Worm (Caenorhabditis elegans) whole organism, young adult: ENCODE results near the gene C03E10.3.
"Not testable (repeated sequence)": the region's sequence is repeated elsewhere in the genome, so short reads cannot be mapped to it uniquely, and the experiment has no call there.

Experiments
- B0261.1 ChIP-seq: sonication (generic microtip); optimal IDR thresholded peaks from 2 replicates; lab custom pipeline; 2016; ENCODE audit warnings: mild to moderate bottlenecking, missing genetic modification characterization, moderate library complexity, missing compliant biosample characterization
- B0336.3 ChIP-seq: fragments of 200-800 bp; sonication (Bioruptor generic); IDR thresholded peaks from 2 replicates; pipeline ENCODE4 v1.3.6; 2022; ENCODE audit warnings: missing genetic modification characterization, missing compliant biosample characterization
- C17E4.6 ChIP-seq: fragments of 200-800 bp; sonication (Bioruptor generic); IDR thresholded peaks from 2 replicates; pipeline ENCODE4 v1.3.6; 2022; ENCODE audit warnings: missing genetic modification reagents, missing genetic modification characterization, missing compliant biosample characterization
- F22D6.2 ChIP-seq: sonication (generic microtip); optimal IDR thresholded peaks from 2 replicates; lab custom pipeline; 2016; ENCODE audit warnings: mild to moderate bottlenecking, missing genetic modification characterization, missing compliant biosample characterization
- F33H1.4 ChIP-seq: fragments of 200-800 bp; sonication (Bioruptor generic); IDR thresholded peaks from 2 replicates; pipeline ENCODE4 v1.3.6; 2022; ENCODE audit warnings: missing genetic modification reagents, missing genetic modification characterization, missing compliant biosample characterization
- F39B2.1 ChIP-seq: fragments of 200-800 bp; sonication (Bioruptor generic); IDR thresholded peaks from 2 replicates; pipeline ENCODE4 v1.3.6; 2022; ENCODE audit warnings: missing genetic modification reagents, missing genetic modification characterization, missing compliant biosample characterization
- F49E8.2 ChIP-seq: sonication (generic microtip); optimal IDR thresholded peaks from 3 replicates; lab custom pipeline; 2017; ENCODE audit warnings: missing genetic modification characterization, mild to moderate bottlenecking, missing compliant biosample characterization, antibody characterized with exemption, moderate library complexity; ENCODE audit not compliant: insufficient read depth
- F52B5.7 ChIP-seq: sonication (generic microtip); optimal IDR thresholded peaks from 2 replicates; lab custom pipeline; 2016; ENCODE audit warnings: mild to moderate bottlenecking, missing genetic modification characterization, missing compliant biosample characterization
- F55B11.4 ChIP-seq: sonication (generic microtip); optimal IDR thresholded peaks from 2 replicates; lab custom pipeline; 2016; ENCODE audit warnings: missing compliant biosample characterization, missing genetic modification characterization, borderline replicate concordance; ENCODE audit not compliant: insufficient read depth
- K11D2.4 ChIP-seq: fragments of 200-800 bp; sonication (Bioruptor generic); IDR thresholded peaks from 2 replicates; pipeline ENCODE4 v1.3.6; 2022; ENCODE audit warnings: missing genetic modification reagents, missing genetic modification characterization, missing compliant biosample characterization
- Y67H2A.10 ChIP-seq: fragments of 200-800 bp; sonication (Bioruptor generic); conservative IDR thresholded peaks from 2 replicates; pipeline ENCODE4 v1.3.6; 2022; ENCODE audit warnings: missing genetic modification reagents, missing genetic modification characterization, missing compliant biosample characterization
- akir-1 ChIP-seq: fragments of 200-800 bp; sonication (Bioruptor generic); optimal IDR thresholded peaks from 2 replicates; lab custom pipeline; 2018; ENCODE audit warnings: mild to moderate bottlenecking, missing genetic modification characterization, moderate library complexity, missing compliant biosample characterization
- aptf-2 ChIP-seq: fragments of 200-800 bp; sonication (Bioruptor generic); conservative IDR thresholded peaks from 2 replicates; pipeline ENCODE4 v1.3.6; 2022; ENCODE audit warnings: missing genetic modification reagents, missing genetic modification characterization, missing compliant biosample characterization
- atf-7 ChIP-seq: sonication (generic microtip); optimal IDR thresholded peaks from 2 replicates; lab custom pipeline; 2017; ENCODE audit warnings: mild to moderate bottlenecking, missing genetic modification characterization, missing compliant biosample characterization
- attf-6 ChIP-seq: fragments of 200-800 bp; sonication (Bioruptor generic); IDR thresholded peaks from 2 replicates; pipeline ENCODE4 v1.3.6; 2022; ENCODE audit warnings: missing genetic modification reagents, missing genetic modification characterization, missing compliant biosample characterization
- cebp-1 ChIP-seq, 2 experiments: fragments of 200-800 bp in 1 of 2; sonication (Bioruptor generic) in 1 of 2; sonication (generic microtip) in 1 of 2; IDR thresholded peaks in 1 of 2; optimal IDR thresholded peaks in 1 of 2; 2 replicates each; pipeline versions ENCODE4 v1.3.6 to Lab custom; 2017 to 2022; ENCODE audit warnings: missing compliant biosample characterization in 2 of 2, missing genetic modification characterization in 2 of 2, mild to moderate bottlenecking in 1 of 2, missing genetic modification reagents in 1 of 2, moderate library complexity in 1 of 2
- cebp-2 ChIP-seq: fragments of 200-800 bp; sonication (Bioruptor generic); IDR thresholded peaks from 2 replicates; pipeline ENCODE4 v1.3.6; 2022; ENCODE audit warnings: missing genetic modification characterization, missing compliant biosample characterization
- ceh-40 ChIP-seq: fragments of 200-800 bp; sonication (Bioruptor generic); IDR thresholded peaks from 2 replicates; pipeline ENCODE4 v1.3.6; 2022; ENCODE audit warnings: missing genetic modification characterization, missing compliant biosample characterization
- dox-1 ChIP-seq: fragments of 200-800 bp; sonication (Bioruptor generic); IDR thresholded peaks from 2 replicates; pipeline ENCODE4 v1.3.6; 2022; ENCODE audit warnings: missing genetic modification reagents, missing genetic modification characterization, missing compliant biosample characterization
- ekl-4 ChIP-seq: fragments of 200-800 bp; sonication (Bioruptor generic); IDR thresholded peaks from 2 replicates; pipeline ENCODE4 v1.3.6; 2022; ENCODE audit warnings: missing genetic modification reagents, missing genetic modification characterization, missing compliant biosample characterization
- fkh-3 ChIP-seq: sonication (generic microtip); optimal IDR thresholded peaks from 2 replicates; lab custom pipeline; 2016; ENCODE audit warnings: mild to moderate bottlenecking, missing genetic modification characterization, missing compliant biosample characterization
- gei-17 ChIP-seq: fragments of 200-800 bp; sonication (Bioruptor generic); optimal IDR thresholded peaks from 2 replicates; lab custom pipeline; 2018; ENCODE audit warnings: mild to moderate bottlenecking, missing genetic modification characterization, missing compliant biosample characterization
- hrde-1 ChIP-seq: sonication (generic microtip); optimal IDR thresholded peaks from 2 replicates; lab custom pipeline; 2016; ENCODE audit warnings: missing genetic modification characterization, mild to moderate bottlenecking, missing compliant biosample characterization, moderate library complexity, missing genotype, missing genetic modification reagents, borderline replicate concordance
- let-526 ChIP-seq: fragments of 200-800 bp; sonication (Bioruptor generic); IDR thresholded peaks from 2 replicates; pipeline ENCODE4 v1.3.6; 2022; ENCODE audit warnings: missing genetic modification reagents, missing genetic modification characterization, missing compliant biosample characterization
- lin-26 ChIP-seq: fragments of 200-800 bp; sonication (Bioruptor generic); IDR thresholded peaks from 2 replicates; pipeline ENCODE4 v1.3.6; 2022; ENCODE audit warnings: missing genetic modification reagents, missing genetic modification characterization, missing compliant biosample characterization
- lin-35 ChIP-seq, 3 experiments: fragments of 150-350 bp in 2 of 3; sonication (generic microtip) in 1 of 3; optimal IDR thresholded peaks; 2 replicates each; lab custom pipeline; 2014 to 2018; ENCODE audit warnings: missing biosample characterization in 3 of 3, missing genetic modification characterization in 3 of 3, missing genetic modification reagents in 3 of 3
- lin-54 ChIP-seq: fragments of 200-800 bp; sonication (Bioruptor generic); optimal IDR thresholded peaks from 2 replicates; lab custom pipeline; 2018; ENCODE audit warnings: mild to moderate bottlenecking, missing genetic modification characterization, missing compliant biosample characterization
- madf-6 ChIP-seq: fragments of 200-800 bp; sonication (Bioruptor generic); IDR thresholded peaks from 2 replicates; pipeline ENCODE4 v1.3.6; 2022; ENCODE audit warnings: missing genetic modification reagents, missing genetic modification characterization, missing compliant biosample characterization
- madf-8 ChIP-seq: fragments of 200-800 bp; sonication (Bioruptor generic); conservative IDR thresholded peaks from 2 replicates; pipeline ENCODE4 v1.3.6; 2022; ENCODE audit warnings: missing genetic modification reagents, missing genetic modification characterization, missing compliant biosample characterization
- mcd-1 ChIP-seq: fragments of 200-800 bp; sonication (Bioruptor generic); IDR thresholded peaks from 2 replicates; pipeline ENCODE4 v1.3.6; 2022; ENCODE audit warnings: missing genetic modification reagents, missing genetic modification characterization, missing compliant biosample characterization
- mxl-1 ChIP-seq: sonication (generic microtip); optimal IDR thresholded peaks from 2 replicates; lab custom pipeline; 2016; ENCODE audit warnings: missing genetic modification characterization, missing compliant biosample characterization
- nfya-2 ChIP-seq: fragments of 200-800 bp; sonication (Bioruptor generic); IDR thresholded peaks from 2 replicates; pipeline ENCODE4 v1.3.6; 2022; ENCODE audit warnings: missing genetic modification reagents, missing genetic modification characterization, missing compliant biosample characterization
- nhr-120 ChIP-seq: fragments of 200-800 bp; sonication (Bioruptor generic); IDR thresholded peaks from 2 replicates; pipeline ENCODE4 v1.3.6; 2022; ENCODE audit warnings: missing genetic modification characterization, missing compliant biosample characterization
- nhr-80 ChIP-seq: sonication (generic microtip); optimal IDR thresholded peaks from 2 replicates; lab custom pipeline; 2016; ENCODE audit warnings: missing genetic modification characterization, missing compliant biosample characterization
- rec-8 ChIP-seq, 2 experiments: sonication (generic microtip); optimal IDR thresholded peaks; 2 replicates each; lab custom pipeline; 2016; ENCODE audit warnings: mild to moderate bottlenecking in 2 of 2, missing genetic modification characterization in 2 of 2, missing genetic modification reagents in 2 of 2, missing genotype in 2 of 2, missing biosample characterization in 1 of 2, missing compliant biosample characterization in 1 of 2, moderate library complexity in 1 of 2
- rpc-1 ChIP-seq, 2 experiments: fragments of 150-350 bp in 1 of 2; sonication (generic microtip) in 1 of 2; optimal IDR thresholded peaks; 2 replicates each; lab custom pipeline; 2014 to 2018; ENCODE audit warnings: missing biosample characterization in 1 of 2, missing genetic modification characterization in 1 of 2, missing genetic modification reagents in 1 of 2, missing genotype in 1 of 2
- snpc-1.3 ChIP-seq: sonication (generic microtip); optimal IDR thresholded peaks from 2 replicates; lab custom pipeline; 2017; ENCODE audit warnings: missing genetic modification characterization, mild to moderate bottlenecking, missing compliant biosample characterization, antibody characterized with exemption, moderate library complexity, missing genotype, missing genetic modification reagents; ENCODE audit not compliant: insufficient read depth
- snpc-3.4 ChIP-seq: sonication (generic microtip); optimal IDR thresholded peaks from 2 replicates; lab custom pipeline; 2017; ENCODE audit warnings: missing genetic modification characterization, mild to moderate bottlenecking, missing compliant biosample characterization, antibody characterized with exemption, moderate library complexity, missing genotype, missing genetic modification reagents
- tbp1 ChIP-seq: fragments of 200-800 bp; sonication (Bioruptor generic); optimal IDR thresholded peaks from 2 replicates; lab custom pipeline; 2018; ENCODE audit warnings: mild to moderate bottlenecking, missing genetic modification characterization, missing compliant biosample characterization
- tbx-9 ChIP-seq: sonication (generic microtip); optimal IDR thresholded peaks from 2 replicates; lab custom pipeline; 2016; ENCODE audit warnings: borderline replicate concordance, missing genetic modification characterization, inconsistent platforms, missing compliant biosample characterization
- xnd-1 ChIP-seq: sonication (generic microtip); optimal IDR thresholded peaks from 2 replicates; lab custom pipeline; 2016; ENCODE audit warnings: missing genotype, missing genetic modification reagents, missing genetic modification characterization, missing compliant biosample characterization
- ztf-22 ChIP-seq: fragments of 200-800 bp; sonication (Bioruptor generic); optimal IDR thresholded peaks from 2 replicates; lab custom pipeline; 2018; ENCODE audit warnings: mild to moderate bottlenecking, missing genetic modification characterization, moderate library complexity, missing compliant biosample characterization
- ztf-25 ChIP-seq: fragments of 200-800 bp; sonication (Bioruptor generic); IDR thresholded peaks from 2 replicates; pipeline ENCODE4 v1.3.6; 2022; ENCODE audit warnings: missing genetic modification reagents, missing genetic modification characterization, missing compliant biosample characterization
- ztf-6 ChIP-seq: fragments of 200-800 bp; sonication (Bioruptor generic); IDR thresholded peaks from 2 replicates; pipeline ENCODE4 v1.3.6; 2022; ENCODE audit warnings: missing genetic modification reagents, missing genetic modification characterization, missing compliant biosample characterization

The C03E10.3 gene

DNA sequence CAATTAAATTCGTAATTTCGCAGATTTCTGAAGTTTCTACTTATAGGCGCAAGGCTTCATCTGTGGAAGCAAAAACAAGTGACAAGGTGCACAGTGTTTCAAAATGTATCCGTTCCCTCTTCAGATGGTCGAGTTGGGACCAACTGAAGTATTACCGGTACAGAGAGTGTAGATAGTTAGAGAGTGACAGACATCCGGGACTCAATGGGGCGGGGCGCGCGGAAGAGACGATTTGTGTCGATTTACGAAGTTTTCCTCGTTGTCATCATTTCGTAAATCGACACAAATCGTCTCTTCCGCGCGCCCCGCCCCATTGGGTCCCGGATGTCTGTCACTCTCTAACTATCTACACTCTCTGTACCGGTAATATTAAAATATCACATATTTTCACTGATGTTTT is at the start of gene C03E10.3:
C03E10.3 (plus strand) TSS at position 301 of the 400 bp plus-strand sequence.
- not testable (repeated sequence) for TF ChIP-seq Y67H2A.10 (GFP tag; lab: Robert Waterston, UW); let-526 (GFP tag; lab: Robert Waterston, UW); B0261.1 (tag; lab: Kevin White, UChicago)

DNA sequence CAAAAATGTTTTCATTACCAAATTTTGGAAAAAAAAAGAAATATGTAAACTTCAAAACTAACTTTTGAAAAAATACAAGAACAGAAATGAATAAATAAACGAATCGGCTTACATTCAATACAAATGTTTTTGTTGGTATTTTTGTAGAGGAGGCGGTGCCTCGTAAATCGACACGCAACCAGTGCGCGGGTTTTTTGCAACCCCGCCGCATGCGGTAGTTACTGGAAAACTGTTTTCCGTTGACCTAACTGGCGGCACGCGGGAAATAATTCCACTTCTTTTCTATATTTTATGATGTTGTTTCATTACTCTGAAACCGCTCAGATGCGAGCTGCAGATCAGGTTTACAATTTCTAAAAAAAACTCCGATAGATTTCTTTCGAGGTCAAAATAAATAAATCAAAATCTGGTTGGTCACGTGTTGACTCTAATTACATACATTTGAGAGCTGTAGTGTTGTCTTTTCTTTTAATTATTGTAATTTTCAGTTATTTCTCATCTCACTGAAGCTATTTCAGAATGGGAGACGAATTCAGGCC is 47.0 kb upstream of the C03E10.3 start, which contains the start of the genes dvc-1 and ima-1:
dvc-1 (minus strand) TSS at position 145 of the 539 bp plus-strand sequence.
ima-1 (plus strand) TSS at position 489 of the 539 bp plus-strand sequence.
- no peak for TF ChIP-seq gei-17 (GFP tag; lab: Kevin White, UChicago)
- TF ChIP-seq hrde-1: peak; percentile 35
- peak; percentile 95 for TF ChIP-seq dox-1
- TF ChIP-seq ztf-25 (GFP tag; lab: Robert Waterston, UW): peak; percentile 86
- peak; percentile 51; the same call in 1 of the 2 replicates for TF ChIP-seq attf-6 (GFP tag; lab: Robert Waterston, UW)
- TF ChIP-seq aptf-2 (GFP tag; lab: Robert Waterston, UW): 0 out of 2 replicates have a peak, but pooled peaks have one; percentile 18
- TF ChIP-seq rec-8 (tag; optimal IDR thresholded peaks at IDR 0.05; lab: Kevin White, UChicago): no peak
- TF ChIP-seq lin-26 (GFP tag; lab: Robert Waterston, UW): peak; percentile 78
- no peak for TF ChIP-seq atf-7 (tag; lab: Kevin White, UChicago)
- peak; percentile 98 for TF ChIP-seq madf-6 (GFP tag; lab: Robert Waterston, UW)
- TF ChIP-seq nhr-80 (tag; lab: Kevin White, UChicago): peak; percentile 45
- no peak for TF ChIP-seq F22D6.2 (tag; lab: Kevin White, UChicago)
- TF ChIP-seq fkh-3 (tag; lab: Kevin White, UChicago): no peak
- no peak for TF ChIP-seq snpc-1.3
- TF ChIP-seq nfya-2: no peak
- no peak for TF ChIP-seq akir-1
- TF ChIP-seq F39B2.1 (GFP tag; lab: Robert Waterston, UW): peak; percentile 67; the same call in 1 of the 2 replicates
- TF ChIP-seq lin-35 (GFP tag; optimal IDR thresholded peaks at IDR 0.05; lab: Kevin White, UChicago): peak; percentile 8 to 59 (median 43)
- no peak for TF ChIP-seq K11D2.4 (GFP tag; lab: Robert Waterston, UW)
- TF ChIP-seq F49E8.2 (tag; lab: Kevin White, UChicago): peak; percentile 66
- TF ChIP-seq mcd-1 (GFP tag; lab: Robert Waterston, UW): peak; percentile 78
- no peak for TF ChIP-seq cebp-2
- TF ChIP-seq B0336.3 (GFP tag; lab: Robert Waterston, UW): peak; percentile 92
- TF ChIP-seq ceh-40: 0 out of 2 replicates have a peak, but pooled peaks have one; percentile 41
- no peak for TF ChIP-seq ztf-6 (GFP tag; lab: Robert Waterston, UW)
- no peak for TF ChIP-seq F55B11.4 (tag; lab: Kevin White, UChicago)
- TF ChIP-seq lin-54: peak; percentile 84
- TF ChIP-seq Y67H2A.10 (GFP tag; lab: Robert Waterston, UW): peak; percentile 77
- no peak for TF ChIP-seq nhr-120 (GFP tag; lab: Robert Waterston, UW)
- TF ChIP-seq ztf-22 (GFP tag; lab: Kevin White, UChicago): no peak
- TF ChIP-seq ekl-4 (GFP tag; lab: Robert Waterston, UW): peak; percentile 84
- TF ChIP-seq mxl-1: no peak
- TF ChIP-seq C17E4.6: peak; percentile 93
- peak; percentile 81 for TF ChIP-seq F33H1.4
- TF ChIP-seq tbx-9 (tag; lab: Kevin White, UChicago): no peak
- no peak for TF ChIP-seq cebp-1 (GFP tag; IDR thresholded peaks at IDR 0.05; lab: Robert Waterston, UW)
- TF ChIP-seq cebp-1 (tag; optimal IDR thresholded peaks at IDR 0.05; lab: Kevin White, UChicago): no peak
- TF ChIP-seq tbp1 (GFP tag; lab: Kevin White, UChicago): peak; percentile 63
- peak; percentile 93 for TF ChIP-seq madf-8 (GFP tag; lab: Robert Waterston, UW)
- peak; percentile 76 for TF ChIP-seq snpc-3.4 (tag; lab: Kevin White, UChicago)
- TF ChIP-seq xnd-1 (tag; lab: Kevin White, UChicago): peak; percentile 88
- no peak for TF ChIP-seq F52B5.7
- peak; percentile 33 for TF ChIP-seq rpc-1 (optimal IDR thresholded peaks at IDR 0.05; lab: Kevin White, UChicago)
- TF ChIP-seq rpc-1 (tag; optimal IDR thresholded peaks at IDR 0.05; lab: Kevin White, UChicago): no peak
